Worm (Caenorhabditis elegans) whole organism, mixed stage, embryonic: ENCODE results near the gene ets-9.

Experiments used
- ces-1 ChIP-seq: fragments of 150-350 bp; optimal IDR thresholded peaks from 2 replicates; lab custom pipeline; 2014; ENCODE audit warnings: missing biosample characterization, missing genetic modification reagents, missing genetic modification characterization
- elt-1 ChIP-seq: sonication (generic microtip); optimal IDR thresholded peaks from 2 replicates; lab custom pipeline; 2017; ENCODE audit warnings: missing genetic modification characterization, mild to moderate bottlenecking, missing compliant biosample characterization, antibody characterized with exemption, moderate library complexity, borderline replicate concordance; ENCODE audit not compliant: insufficient read depth
- lin-13 ChIP-seq: fragments of 150-350 bp; optimal IDR thresholded peaks from 2 replicates; lab custom pipeline; 2014; ENCODE audit warnings: missing biosample characterization, missing genetic modification characterization
- mep-1 ChIP-seq: fragments of 150-350 bp; optimal IDR thresholded peaks from 2 replicates; lab custom pipeline; 2017; ENCODE audit warnings: missing biosample characterization, missing genetic modification reagents, missing genetic modification characterization, inconsistent platforms
- snpc-4 ChIP-seq: fragments of 150-350 bp; optimal IDR thresholded peaks from 2 replicates; lab custom pipeline; 2014; ENCODE audit warnings: missing biosample characterization, missing genetic modification characterization
- unc-120 ChIP-seq: sonication (generic microtip); optimal IDR thresholded peaks from 2 replicates; lab custom pipeline; 2017; ENCODE audit warnings: missing genetic modification characterization, missing compliant biosample characterization; ENCODE audit not compliant: poor library complexity, severe bottlenecking
- unc-39 ChIP-seq: fragments of 150-350 bp; optimal IDR thresholded peaks from 2 replicates; lab custom pipeline; 2014; ENCODE audit warnings: missing biosample characterization, missing genetic modification characterization
- unc-62 ChIP-seq: fragments of 150-350 bp; optimal IDR thresholded peaks from 2 replicates; lab custom pipeline; 2014; ENCODE audit warnings: missing biosample characterization, missing genetic modification reagents, missing genetic modification characterization
- ztf-11 ChIP-seq: fragments of 150-350 bp; optimal IDR thresholded peaks from 2 replicates; lab custom pipeline; 2014; ENCODE audit warnings: missing biosample characterization, missing genetic modification characterization

ce11 chrX:4265283-4265907 is 14.1 kb upstream of the ets-9 start, which contains the start of gene coel-1:
- TF ChIP-seq unc-120, result peak; percentile 65
- no peak for TF ChIP-seq elt-1
- no peak for TF ChIP-seq lin-13
- TF ChIP-seq mep-1 (tag; lab: Kevin White, UChicago), result no peak
- TF ChIP-seq snpc-4 (tag; lab: Kevin White, UChicago), result no peak
- peak; percentile 71 for TF ChIP-seq ces-1 (GFP tag; lab: Kevin White, UChicago)
- peak; percentile 67 for TF ChIP-seq unc-62
- no peak for TF ChIP-seq ztf-11 (tag; lab: Kevin White, UChicago)
- TF ChIP-seq unc-39 (tag; lab: Kevin White, UChicago), result no peak
